Fruit fly (Drosophila melanogaster): ENCODE data around the gene Pvf1.
A peak's percentile ranks its signal among the peaks of the same experiment; 100 is the strongest.

dm6 chrX:18783417-18784123 is 48.9 kb upstream of the Pvf1 start, which contains the start of gene CG18259:
- TF ChIP-seq CG12768 (GFP tag; optimal IDR thresholded peaks at IDR 0.05) (no peak), Clk (GFP tag; optimal IDR thresholded peaks at IDR 0.05) (no peak), pad (GFP tag; optimal IDR thresholded peaks at IDR 0.05) (no peak), Hr96 (GFP tag; optimal IDR thresholded peaks at IDR 0.05) (peak; percentile 30), CG33017 (tag; optimal IDR thresholded peaks at IDR 0.05) (no peak), cnc (optimal IDR thresholded peaks at IDR 0.05) (no peak), kay (GFP tag; ENCODE audit: borderline replicate concordance) (no peak), tj (GFP tag; optimal IDR thresholded peaks at IDR 0.05) (peak; percentile 19), CG11617 (GFP tag; optimal IDR thresholded peaks at IDR 0.05) (peak; percentile 11), ovo (GFP tag; optimal IDR thresholded peaks at IDR 0.05) (no peak)
